Worm (Caenorhabditis elegans): ENCODE data around the gene tam-1.

tam-1 gene

DNA sequence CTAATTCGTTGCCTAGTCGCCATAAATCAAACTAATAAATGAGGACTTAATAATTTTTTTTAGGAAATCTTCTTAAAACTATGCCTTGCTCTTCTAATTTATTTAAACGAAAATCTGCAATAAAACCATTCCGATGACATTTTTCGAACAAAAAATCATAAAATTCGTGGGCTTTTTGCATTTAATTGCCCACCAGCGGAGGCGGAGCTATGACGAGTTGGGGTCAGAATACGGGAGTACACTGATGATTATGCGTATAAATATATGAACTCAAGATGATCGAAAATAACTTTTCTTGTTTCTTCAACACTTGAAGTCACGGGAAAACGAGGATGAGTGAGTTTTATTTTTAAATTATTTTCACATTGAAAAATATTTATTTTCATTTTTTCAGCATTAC, 28.5 kb downstream of the tam-1 start, which contains the start of gene catp-2:
TSS of gene catp-2 (plus strand) at position 301 of the 400 bp plus-strand sequence.
- TF ChIP-seq die-1 (tag; optimal IDR thresholded peaks at IDR 0.05) (no peak), C06A6.2 (GFP tag; conservative IDR thresholded peaks at IDR 0.05) (no peak), lsl-1 (GFP tag; optimal IDR thresholded peaks at IDR 0.05) (no peak), ztf-26 (tag; optimal IDR thresholded peaks at IDR 0.05) (no peak), ceh-100 (GFP tag; IDR thresholded peaks at IDR 0.05) (no peak), him-1 (tag; optimal IDR thresholded peaks at IDR 0.05) (no peak), gei-17 (GFP tag; optimal IDR thresholded peaks at IDR 0.05) (no peak), egrh-3 (GFP tag; IDR thresholded peaks at IDR 0.05) (no peak), tbp1 (GFP tag; optimal IDR thresholded peaks at IDR 0.05) (no peak), F23B12.7 (tag; optimal IDR thresholded peaks at IDR 0.05; ENCODE audit: insufficient read depth) (no peak)

DNA sequence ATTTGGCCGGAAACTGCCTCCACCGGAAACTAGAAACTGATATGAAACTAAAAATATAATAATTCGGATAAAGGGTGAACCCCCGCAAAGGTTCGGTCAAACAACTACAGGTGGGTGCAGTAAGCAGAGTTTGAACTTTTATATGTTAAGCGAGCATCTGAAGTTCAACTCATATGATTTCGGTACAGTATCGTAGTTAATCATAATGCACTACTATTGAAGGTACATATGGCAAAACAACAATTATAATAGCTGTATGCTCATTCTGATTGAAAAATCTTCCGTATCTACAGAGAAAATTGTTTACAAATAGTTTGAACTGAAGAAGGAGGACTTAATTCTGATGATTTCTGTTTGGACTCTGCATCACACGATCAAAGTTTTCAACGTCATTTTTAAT, 29.6 kb downstream of the tam-1 start:
- TF ChIP-seq egl-44 (GFP tag; IDR thresholded peaks at IDR 0.05) (no peak), efl-1 (GFP tag; optimal IDR thresholded peaks at IDR 0.05) (no peak), somi-1 (GFP tag; optimal IDR thresholded peaks at IDR 0.05) (no peak), nhr-90 (tag; optimal IDR thresholded peaks at IDR 0.05) (no peak), madf-6 (GFP tag; IDR thresholded peaks at IDR 0.05) (no peak), ekl-4 (GFP tag; IDR thresholded peaks at IDR 0.05) (no peak), zim-3 (tag; optimal IDR thresholded peaks at IDR 0.05) (no peak), attf-6 (GFP tag; IDR thresholded peaks at IDR 0.05) (no peak), ets-4 (GFP tag; optimal IDR thresholded peaks at IDR 0.05) (no peak), let-526 (GFP tag; IDR thresholded peaks at IDR 0.05) (no peak), nhr-80 (tag; optimal IDR thresholded peaks at IDR 0.05) (no peak), nfyb-1 (GFP tag; IDR thresholded peaks at IDR 0.05) (no peak), die-1 (tag; optimal IDR thresholded peaks at IDR 0.05) (no peak), unc-62 (GFP tag; optimal IDR thresholded peaks at IDR 0.05) (no peak), hmg-1.2 (GFP tag; IDR thresholded peaks at IDR 0.05) (no peak), him-1 (tag; optimal IDR thresholded peaks at IDR 0.05) (no peak)

DNA sequence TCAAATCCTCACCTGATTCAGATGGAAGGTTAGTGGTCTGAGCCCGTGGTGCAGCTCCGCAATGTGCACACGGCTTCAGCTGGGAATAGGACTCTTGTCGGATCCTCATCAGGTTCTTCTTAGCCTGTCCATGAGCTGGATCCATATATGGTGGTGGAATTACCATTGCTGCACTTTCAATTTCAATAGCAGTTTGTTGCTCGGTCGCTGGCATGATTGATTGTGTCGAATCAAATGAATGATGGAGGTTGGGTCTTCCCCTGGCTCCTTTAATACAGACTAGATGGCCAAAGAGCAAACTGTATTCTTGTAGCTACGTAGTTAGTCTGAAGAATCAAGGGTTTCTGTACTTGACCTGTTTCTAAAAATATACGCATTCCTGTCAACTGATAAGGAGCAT, 30.1 kb downstream of the tam-1 start, which contains the start of gene C02E7.10:
TSS of gene C02E7.10 (minus strand) at position 232 of the 400 bp plus-strand sequence.
- TF ChIP-seq ekl-4 (GFP tag; IDR thresholded peaks at IDR 0.05), result no peak
- no peak for TF ChIP-seq madf-10 (tag; optimal IDR thresholded peaks at IDR 0.05)
- TF ChIP-seq ceh-40 (GFP tag; IDR thresholded peaks at IDR 0.05), result no peak
- TF ChIP-seq hlh-12 (tag; optimal IDR thresholded peaks at IDR 0.05), result no peak
- TF ChIP-seq nfya-2 (GFP tag; IDR thresholded peaks at IDR 0.05), result no peak
- no peak for TF ChIP-seq ets-4 (GFP tag; optimal IDR thresholded peaks at IDR 0.05)
- no peak for TF ChIP-seq hsf-1 (GFP tag; IDR thresholded peaks at IDR 0.05)
- no peak for TF ChIP-seq madf-3 (GFP tag; IDR thresholded peaks at IDR 0.05)
- no peak for TF ChIP-seq C17E4.6 (GFP tag; IDR thresholded peaks at IDR 0.05)
- no peak for TF ChIP-seq tlf-1 (GFP tag; optimal IDR thresholded peaks at IDR 0.05)
- no peak for TF ChIP-seq hlh-26 (GFP tag; conservative IDR thresholded peaks at IDR 0.05)
- no peak for TF ChIP-seq madf-8 (GFP tag; conservative IDR thresholded peaks at IDR 0.05)
- no peak for TF ChIP-seq nhr-120 (GFP tag; IDR thresholded peaks at IDR 0.05)
- TF ChIP-seq ceh-79 (tag; optimal IDR thresholded peaks at IDR 0.05), result no peak
- TF ChIP-seq T07F8.4 (tag; optimal IDR thresholded peaks at IDR 0.05), result no peak
- no peak for TF ChIP-seq ztf-18 (tag; optimal IDR thresholded peaks at IDR 0.05)
- TF ChIP-seq C06A6.2 (GFP tag; conservative IDR thresholded peaks at IDR 0.05), result no peak
- TF ChIP-seq lsl-1 (GFP tag; optimal IDR thresholded peaks at IDR 0.05), result no peak
- TF ChIP-seq lin-35 (GFP tag; optimal IDR thresholded peaks at IDR 0.05), result no peak

Data from whole organism, young adult.